Worm (Caenorhabditis elegans) whole organism, young adult: Measurements from ENCODE around the gene tax-6.

ENCODE experiments used
- B0019.2 ChIP-seq: fragments of 200-800 bp; sonication (Bioruptor generic); conservative IDR thresholded peaks from 2 replicates; pipeline ENCODE4 v1.3.6; 2022; ENCODE audit warnings: missing genetic modification reagents, missing genetic modification characterization, missing compliant biosample characterization
- B0336.3 ChIP-seq: fragments of 200-800 bp; sonication (Bioruptor generic); IDR thresholded peaks from 2 replicates; pipeline ENCODE4 v1.3.6; 2022; ENCODE audit warnings: missing genetic modification characterization, missing compliant biosample characterization
- C06A6.2 ChIP-seq: fragments of 200-800 bp; sonication (Bioruptor generic); conservative IDR thresholded peaks from 2 replicates; pipeline ENCODE4 v1.3.6; 2022; ENCODE audit warnings: missing genetic modification characterization, missing compliant biosample characterization
- C17E4.6 ChIP-seq: fragments of 200-800 bp; sonication (Bioruptor generic); IDR thresholded peaks from 2 replicates; pipeline ENCODE4 v1.3.6; 2022; ENCODE audit warnings: missing genetic modification reagents, missing genetic modification characterization, missing compliant biosample characterization
- D2030.7 ChIP-seq: fragments of 200-800 bp; sonication (Bioruptor generic); IDR thresholded peaks from 2 replicates; pipeline ENCODE4 v1.3.6; 2022; ENCODE audit warnings: missing genetic modification reagents, missing genetic modification characterization, missing compliant biosample characterization
- F37B4.10 ChIP-seq: fragments of 200-800 bp; sonication (Bioruptor generic); IDR thresholded peaks from 2 replicates; pipeline ENCODE4 v1.3.6; 2022; ENCODE audit warnings: missing genetic modification characterization, missing compliant biosample characterization
- F49E8.2 ChIP-seq: sonication (generic microtip); optimal IDR thresholded peaks from 3 replicates; lab custom pipeline; 2017; ENCODE audit warnings: missing genetic modification characterization, mild to moderate bottlenecking, missing compliant biosample characterization, antibody characterized with exemption, moderate library complexity; ENCODE audit not compliant: insufficient read depth
- F55B11.4 ChIP-seq: sonication (generic microtip); optimal IDR thresholded peaks from 2 replicates; lab custom pipeline; 2016; ENCODE audit warnings: missing compliant biosample characterization, missing genetic modification characterization, borderline replicate concordance; ENCODE audit not compliant: insufficient read depth
- F57A8.1 ChIP-seq: fragments of 200-800 bp; sonication (Bioruptor generic); optimal IDR thresholded peaks from 2 replicates; lab custom pipeline; 2018; ENCODE audit warnings: mild to moderate bottlenecking, missing genetic modification characterization, moderate library complexity, missing compliant biosample characterization
- K11D2.4 ChIP-seq: fragments of 200-800 bp; sonication (Bioruptor generic); IDR thresholded peaks from 2 replicates; pipeline ENCODE4 v1.3.6; 2022; ENCODE audit warnings: missing genetic modification reagents, missing genetic modification characterization, missing compliant biosample characterization
- Y53G8AR.9 ChIP-seq: fragments of 200-800 bp; sonication (Bioruptor generic); conservative IDR thresholded peaks from 2 replicates; pipeline ENCODE4 v1.3.6; 2022; ENCODE audit warnings: missing genetic modification reagents, missing genetic modification characterization, missing compliant biosample characterization
- Y67H2A.10 ChIP-seq: fragments of 200-800 bp; sonication (Bioruptor generic); conservative IDR thresholded peaks from 2 replicates; pipeline ENCODE4 v1.3.6; 2022; ENCODE audit warnings: missing genetic modification reagents, missing genetic modification characterization, missing compliant biosample characterization
- Y95B8A.8 ChIP-seq: fragments of 200-800 bp; sonication (Bioruptor generic); IDR thresholded peaks from 2 replicates; pipeline ENCODE4 v1.3.6; 2022; ENCODE audit warnings: missing genetic modification reagents, missing genetic modification characterization, missing compliant biosample characterization
- ZK185.1 ChIP-seq: sonication (generic microtip); optimal IDR thresholded peaks from 2 replicates; lab custom pipeline; 2016; ENCODE audit warnings: mild to moderate bottlenecking, missing genetic modification characterization, missing compliant biosample characterization; ENCODE audit not compliant: poor library complexity, severe bottlenecking
- athp-1 ChIP-seq: sonication (generic microtip); optimal IDR thresholded peaks from 2 replicates; lab custom pipeline; 2017; ENCODE audit warnings: mild to moderate bottlenecking, missing genetic modification characterization, missing compliant biosample characterization
- attf-3 ChIP-seq: fragments of 200-800 bp; sonication (Bioruptor generic); conservative IDR thresholded peaks from 2 replicates; pipeline ENCODE4 v1.3.6; 2022; ENCODE audit warnings: missing genetic modification reagents, missing genetic modification characterization, missing compliant biosample characterization
- bed-1 ChIP-seq: fragments of 200-800 bp; sonication (Bioruptor generic); IDR thresholded peaks from 2 replicates; pipeline ENCODE4 v1.3.6; 2022; ENCODE audit warnings: missing genetic modification reagents, missing genetic modification characterization, missing compliant biosample characterization
- ceh-27 ChIP-seq: fragments of 200-800 bp; sonication (Bioruptor generic); optimal IDR thresholded peaks from 2 replicates; lab custom pipeline; 2018; ENCODE audit warnings: mild to moderate bottlenecking, missing genetic modification characterization, moderate library complexity, missing compliant biosample characterization
- ceh-79 ChIP-seq: sonication (generic microtip); optimal IDR thresholded peaks from 2 replicates; lab custom pipeline; 2017; ENCODE audit warnings: mild to moderate bottlenecking, missing genetic modification characterization, missing compliant biosample characterization
- chd-7 ChIP-seq: sonication (generic microtip); optimal IDR thresholded peaks from 2 replicates; lab custom pipeline; 2016; ENCODE audit warnings: mild to moderate bottlenecking, missing genetic modification characterization, moderate library complexity, missing compliant biosample characterization
- efl-1 ChIP-seq: fragments of 150-350 bp; optimal IDR thresholded peaks from 2 replicates; lab custom pipeline; 2014; ENCODE audit warnings: missing biosample characterization, missing genetic modification reagents, missing genetic modification characterization
- egl-18 ChIP-seq: fragments of 200-800 bp; sonication (Bioruptor generic); IDR thresholded peaks from 2 replicates; pipeline ENCODE4 v1.3.6; 2022; ENCODE audit warnings: missing genetic modification reagents, missing genetic modification characterization, missing compliant biosample characterization
- ekl-4 ChIP-seq: fragments of 200-800 bp; sonication (Bioruptor generic); IDR thresholded peaks from 2 replicates; pipeline ENCODE4 v1.3.6; 2022; ENCODE audit warnings: missing genetic modification reagents, missing genetic modification characterization, missing compliant biosample characterization
- fkh-3 ChIP-seq: sonication (generic microtip); optimal IDR thresholded peaks from 2 replicates; lab custom pipeline; 2016; ENCODE audit warnings: mild to moderate bottlenecking, missing genetic modification characterization, missing compliant biosample characterization
- gei-17 ChIP-seq: fragments of 200-800 bp; sonication (Bioruptor generic); optimal IDR thresholded peaks from 2 replicates; lab custom pipeline; 2018; ENCODE audit warnings: mild to moderate bottlenecking, missing genetic modification characterization, missing compliant biosample characterization
- lag-1 ChIP-seq: fragments of 200-800 bp; sonication (Bioruptor generic); IDR thresholded peaks from 2 replicates; pipeline ENCODE4 v1.3.6; 2022; ENCODE audit warnings: missing genetic modification reagents, missing genetic modification characterization, missing compliant biosample characterization
- lir-1 ChIP-seq: fragments of 200-800 bp; sonication (Bioruptor generic); conservative IDR thresholded peaks from 2 replicates; pipeline ENCODE4 v1.3.6; 2022; ENCODE audit warnings: missing genetic modification reagents, missing genetic modification characterization, missing compliant biosample characterization
- lsl-1 ChIP-seq: fragments of 200-800 bp; sonication (Bioruptor generic); optimal IDR thresholded peaks from 2 replicates; lab custom pipeline; 2018; ENCODE audit warnings: mild to moderate bottlenecking, missing genetic modification characterization, moderate library complexity, missing compliant biosample characterization
- madf-8 ChIP-seq: fragments of 200-800 bp; sonication (Bioruptor generic); conservative IDR thresholded peaks from 2 replicates; pipeline ENCODE4 v1.3.6; 2022; ENCODE audit warnings: missing genetic modification reagents, missing genetic modification characterization, missing compliant biosample characterization
- mxl-1 ChIP-seq: sonication (generic microtip); optimal IDR thresholded peaks from 2 replicates; lab custom pipeline; 2016; ENCODE audit warnings: missing genetic modification characterization, missing compliant biosample characterization
- nfya-1 ChIP-seq: sonication (generic microtip); optimal IDR thresholded peaks from 2 replicates; lab custom pipeline; 2017; ENCODE audit warnings: antibody characterized with exemption, missing compliant biosample characterization, missing genetic modification characterization, borderline replicate concordance; ENCODE audit not compliant: insufficient read depth
- nhr-179 ChIP-seq: sonication (generic microtip); optimal IDR thresholded peaks from 2 replicates; lab custom pipeline; 2016; ENCODE audit warnings: mild to moderate bottlenecking, missing genetic modification characterization, missing compliant biosample characterization
- nhr-90 ChIP-seq: sonication (generic microtip); optimal IDR thresholded peaks from 2 replicates; lab custom pipeline; 2016; ENCODE audit warnings: missing genotype, mild to moderate bottlenecking, missing genetic modification characterization, missing compliant biosample characterization
- pbrm-1 ChIP-seq: fragments of 200-800 bp; sonication (Bioruptor generic); IDR thresholded peaks from 2 replicates; pipeline ENCODE4 v1.3.6; 2022; ENCODE audit warnings: missing genetic modification reagents, missing genetic modification characterization, missing compliant biosample characterization
- sea-2 ChIP-seq: fragments of 200-800 bp; sonication (Bioruptor generic); IDR thresholded peaks from 2 replicates; pipeline ENCODE4 v1.3.6; 2022; ENCODE audit warnings: missing genetic modification characterization, missing compliant biosample characterization
- snpc-1.3 ChIP-seq: sonication (generic microtip); optimal IDR thresholded peaks from 2 replicates; lab custom pipeline; 2017; ENCODE audit warnings: missing genetic modification characterization, mild to moderate bottlenecking, missing compliant biosample characterization, antibody characterized with exemption, moderate library complexity, missing genotype, missing genetic modification reagents; ENCODE audit not compliant: insufficient read depth
- snpc-4 ChIP-seq, 5 experiments: fragments of 150-350 bp in 1 of 5; sonication (generic microtip) in 4 of 5; optimal IDR thresholded peaks; 2 replicates each; lab custom pipeline; 2014 to 2018; ENCODE audit warnings: missing genetic modification characterization in 5 of 5, missing biosample characterization in 3 of 5, antibody characterized with exemption in 2 of 5, mild to moderate bottlenecking in 2 of 5, missing compliant biosample characterization in 2 of 5, missing genotype in 2 of 5, moderate library complexity in 2 of 5, missing genetic modification reagents in 1 of 5
- somi-1 ChIP-seq: fragments of 200-800 bp; sonication (Bioruptor generic); optimal IDR thresholded peaks from 2 replicates; lab custom pipeline; 2018; ENCODE audit warnings: mild to moderate bottlenecking, missing genetic modification characterization, missing compliant biosample characterization
- tbx-9 ChIP-seq: sonication (generic microtip); optimal IDR thresholded peaks from 2 replicates; lab custom pipeline; 2016; ENCODE audit warnings: borderline replicate concordance, missing genetic modification characterization, inconsistent platforms, missing compliant biosample characterization
- tlf-1 ChIP-seq: fragments of 200-800 bp; sonication (Bioruptor generic); optimal IDR thresholded peaks from 2 replicates; lab custom pipeline; 2018; ENCODE audit warnings: mild to moderate bottlenecking, missing genetic modification characterization, missing compliant biosample characterization
- unc-62 ChIP-seq: fragments of 150-350 bp; optimal IDR thresholded peaks from 2 replicates; lab custom pipeline; 2014; ENCODE audit warnings: missing biosample characterization, missing genetic modification reagents, missing genetic modification characterization
- zfh-2 ChIP-seq: fragments of 200-800 bp; sonication (Bioruptor generic); conservative IDR thresholded peaks from 2 replicates; pipeline ENCODE4 v1.3.6; 2022; ENCODE audit warnings: missing genetic modification reagents, missing genetic modification characterization, missing compliant biosample characterization
- zim-3 ChIP-seq: sonication (generic microtip); optimal IDR thresholded peaks from 2 replicates; lab custom pipeline; 2017; ENCODE audit warnings: mild to moderate bottlenecking, missing genetic modification characterization, moderate library complexity, missing compliant biosample characterization
- ztf-18 ChIP-seq: sonication (generic microtip); optimal IDR thresholded peaks from 2 replicates; lab custom pipeline; 2016; ENCODE audit warnings: missing genotype, mild to moderate bottlenecking, missing genetic modification characterization, missing compliant biosample characterization
- ztf-26 ChIP-seq: sonication (generic microtip); optimal IDR thresholded peaks from 2 replicates; lab custom pipeline; 2017; ENCODE audit warnings: missing genetic modification characterization, missing compliant biosample characterization
- ztf-3 ChIP-seq: fragments of 200-800 bp; sonication (Bioruptor generic); optimal IDR thresholded peaks from 2 replicates; lab custom pipeline; 2018; ENCODE audit warnings: mild to moderate bottlenecking, missing genetic modification characterization, missing compliant biosample characterization
- ztf-6 ChIP-seq: fragments of 200-800 bp; sonication (Bioruptor generic); IDR thresholded peaks from 2 replicates; pipeline ENCODE4 v1.3.6; 2022; ENCODE audit warnings: missing genetic modification reagents, missing genetic modification characterization, missing compliant biosample characterization

The tax-6 gene

DNA sequence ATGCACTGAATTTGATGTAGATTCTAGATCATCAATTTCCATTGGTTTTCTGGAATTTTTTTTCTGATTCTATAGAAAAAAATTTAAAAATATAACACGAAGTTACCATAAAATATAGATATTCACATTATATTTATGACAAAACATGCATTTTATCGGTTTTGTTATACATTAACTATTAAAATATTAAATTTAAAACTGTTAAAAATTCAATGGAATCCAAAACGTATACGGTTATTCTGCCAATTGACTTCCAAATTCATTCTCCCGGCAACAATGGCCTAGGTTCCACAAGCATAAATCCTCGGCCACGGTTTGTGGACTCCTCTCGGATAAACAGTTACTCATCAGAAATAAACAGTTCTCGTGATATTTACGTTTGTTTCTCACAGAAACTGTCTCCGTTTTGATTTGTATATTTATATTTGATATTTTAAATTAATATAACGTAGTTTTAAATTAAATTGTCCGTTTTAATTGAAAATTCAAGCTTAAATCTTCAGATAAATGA lies 17.7 kb downstream of the tax-6 start, which contains the start of the genes F01D4.5 and ced-5 (continued):
- TF ChIP-seq egl-18, result no peak
- peak; percentile 82 for TF ChIP-seq ceh-27 (GFP tag; lab: Kevin White, UChicago)
- TF ChIP-seq lag-1 (GFP tag; lab: Robert Waterston, UW), result 0 out of 2 replicates have a peak, but pooled peaks have one; percentile 74
- TF ChIP-seq madf-8, result no peak
- TF ChIP-seq bed-1, result 0 out of 2 replicates have a peak, but pooled peaks have one; percentile 54
- peak; percentile 57; the same call in 1 of the 2 replicates for TF ChIP-seq ekl-4
- TF ChIP-seq ztf-18 (tag; lab: Kevin White, UChicago), result peak; percentile 27
- TF ChIP-seq fkh-3 (tag; lab: Kevin White, UChicago), result no peak
- TF ChIP-seq snpc-4 (GFP tag; optimal IDR thresholded peaks at IDR 0.05; lab: Kevin White, UChicago), result no peak
- peak in 3 of 4 experiments; percentile 46 to 70 (median 64) for TF ChIP-seq snpc-4 (tag; optimal IDR thresholded peaks at IDR 0.05; lab: Kevin White, UChicago)
- peak; percentile 61; the same call in 1 of the 2 replicates for TF ChIP-seq K11D2.4 (GFP tag; lab: Robert Waterston, UW)
- peak; percentile 96 for TF ChIP-seq ZK185.1
- TF ChIP-seq athp-1 (tag; lab: Kevin White, UChicago), result no peak
- TF ChIP-seq nhr-179 (tag; lab: Kevin White, UChicago), result no peak
- no peak for TF ChIP-seq F49E8.2 (tag; lab: Kevin White, UChicago)
- peak; percentile 40 for TF ChIP-seq tlf-1 (GFP tag; lab: Kevin White, UChicago)
- peak; percentile 53 for TF ChIP-seq lsl-1 (GFP tag; lab: Kevin White, UChicago)
- TF ChIP-seq ceh-79 (tag; lab: Kevin White, UChicago), result no peak
- TF ChIP-seq pbrm-1 (GFP tag; lab: Robert Waterston, UW), result no peak; the same call in 1 of the 2 replicates
- 0 out of 2 replicates have a peak, but pooled peaks have one; percentile 11 for TF ChIP-seq Y67H2A.10 (GFP tag; lab: Robert Waterston, UW)
- peak; percentile 6 for TF ChIP-seq ztf-26 (tag; lab: Kevin White, UChicago)
- peak; percentile 78 for TF ChIP-seq lir-1
- TF ChIP-seq somi-1 (GFP tag; lab: Kevin White, UChicago), result peak; percentile 49
- TF ChIP-seq D2030.7 (GFP tag; lab: Robert Waterston, UW), result peak; percentile 43; the same call in 1 of the 2 replicates
- TF ChIP-seq ztf-6 (GFP tag; lab: Robert Waterston, UW), result no peak
- TF ChIP-seq zfh-2 (GFP tag; lab: Robert Waterston, UW), result no peak
- TF ChIP-seq mxl-1, result no peak
- no peak for TF ChIP-seq gei-17 (GFP tag; lab: Kevin White, UChicago)
- TF ChIP-seq C17E4.6 (GFP tag; lab: Robert Waterston, UW), result no peak
- 0 out of 2 replicates have a peak, but pooled peaks have one; percentile 51 for TF ChIP-seq B0019.2 (GFP tag; lab: Robert Waterston, UW)
- TF ChIP-seq tbx-9 (tag; lab: Kevin White, UChicago), result no peak
- no peak for TF ChIP-seq nfya-1 (tag; lab: Kevin White, UChicago)
- no peak for TF ChIP-seq snpc-1.3 (tag; lab: Kevin White, UChicago)
- TF ChIP-seq B0336.3 (GFP tag; lab: Robert Waterston, UW), result no peak
- TF ChIP-seq F37B4.10 (GFP tag; lab: Robert Waterston, UW), result no peak
- TF ChIP-seq zim-3 (tag; lab: Kevin White, UChicago), result no peak
- no peak for TF ChIP-seq ztf-3 (GFP tag; lab: Kevin White, UChicago)
- no peak for TF ChIP-seq C06A6.2 (GFP tag; lab: Robert Waterston, UW)
- no peak for TF ChIP-seq nhr-90 (tag; lab: Kevin White, UChicago)
- no peak for TF ChIP-seq F57A8.1 (GFP tag; lab: Kevin White, UChicago)
- TF ChIP-seq efl-1, result no peak
- no peak for TF ChIP-seq unc-62 (GFP tag; lab: Kevin White, UChicago)
- no peak for TF ChIP-seq F55B11.4 (tag; lab: Kevin White, UChicago)
- no peak for TF ChIP-seq sea-2 (GFP tag; lab: Robert Waterston, UW)
- TF ChIP-seq Y53G8AR.9, result no peak
- no peak for TF ChIP-seq attf-3 (GFP tag; lab: Robert Waterston, UW)
- no peak for TF ChIP-seq Y95B8A.8
- peak; percentile 56 for TF ChIP-seq chd-7
